Worm (Caenorhabditis elegans) whole organism, mixed stage, embryonic: Measurements from ENCODE around the gene R13H4.2.
A peak's percentile ranks its signal among the peaks of the same experiment; 100 is the strongest.

ENCODE experiments used
- M03D4.4 ChIP-seq: sonication (generic microtip); optimal IDR thresholded peaks from 2 replicates; lab custom pipeline; 2017; ENCODE audit warnings: mild to moderate bottlenecking, missing genetic modification characterization, missing compliant biosample characterization
- bed-3 ChIP-seq: fragments of 200-800 bp; sonication (Bioruptor generic); optimal IDR thresholded peaks from 3 replicates; lab custom pipeline; 2018; ENCODE audit warnings: mild to moderate bottlenecking, missing genetic modification characterization, moderate library complexity, missing compliant biosample characterization
- blmp-1 ChIP-seq: fragments of 150-350 bp; optimal IDR thresholded peaks from 2 replicates; lab custom pipeline; 2014; ENCODE audit warnings: missing biosample characterization, missing genetic modification characterization
- ceh-39 ChIP-seq: fragments of 150-350 bp; optimal IDR thresholded peaks from 2 replicates; lab custom pipeline; 2014; ENCODE audit warnings: missing biosample characterization, missing genetic modification characterization
- ceh-43 ChIP-seq: fragments of 200-800 bp; sonication (Bioruptor generic); optimal IDR thresholded peaks from 2 replicates; lab custom pipeline; 2018; ENCODE audit warnings: mild to moderate bottlenecking, missing genetic modification characterization, moderate library complexity, missing compliant biosample characterization
- ceh-83 ChIP-seq: fragments of 200-800 bp; sonication (Bioruptor generic); optimal IDR thresholded peaks from 2 replicates; lab custom pipeline; 2018; ENCODE audit warnings: mild to moderate bottlenecking, missing genetic modification characterization, missing compliant biosample characterization
- ces-1 ChIP-seq: fragments of 150-350 bp; optimal IDR thresholded peaks from 2 replicates; lab custom pipeline; 2014; ENCODE audit warnings: missing biosample characterization, missing genetic modification reagents, missing genetic modification characterization
- cnd-1 ChIP-seq: fragments of 200-800 bp; sonication (Bioruptor generic); optimal IDR thresholded peaks from 2 replicates; lab custom pipeline; 2018; ENCODE audit warnings: mild to moderate bottlenecking, missing genetic modification characterization, missing compliant biosample characterization
- elt-1 ChIP-seq: sonication (generic microtip); optimal IDR thresholded peaks from 2 replicates; lab custom pipeline; 2017; ENCODE audit warnings: missing genetic modification characterization, mild to moderate bottlenecking, missing compliant biosample characterization, antibody characterized with exemption, moderate library complexity, borderline replicate concordance; ENCODE audit not compliant: insufficient read depth
- elt-3 ChIP-seq: fragments of 150-350 bp; optimal IDR thresholded peaks from 2 replicates; lab custom pipeline; 2014; ENCODE audit warnings: missing biosample characterization, missing genetic modification characterization
- flh-1 ChIP-seq: fragments of 200-800 bp; sonication (Bioruptor generic); optimal IDR thresholded peaks from 2 replicates; lab custom pipeline; 2018; ENCODE audit warnings: mild to moderate bottlenecking, missing genetic modification characterization, moderate library complexity, missing compliant biosample characterization
- ham-2 ChIP-seq: fragments of 200-800 bp; sonication (Bioruptor generic); optimal IDR thresholded peaks from 2 replicates; lab custom pipeline; 2018; ENCODE audit warnings: mild to moderate bottlenecking, missing genetic modification characterization, missing compliant biosample characterization
- hlh-1 ChIP-seq: fragments of 150-350 bp; optimal IDR thresholded peaks from 2 replicates; lab custom pipeline; 2014; ENCODE audit warnings: missing biosample characterization, missing genetic modification reagents, missing genetic modification characterization
- lin-13 ChIP-seq: fragments of 150-350 bp; optimal IDR thresholded peaks from 2 replicates; lab custom pipeline; 2014; ENCODE audit warnings: missing biosample characterization, missing genetic modification characterization
- lin-32 ChIP-seq: fragments of 200-800 bp; sonication (Bioruptor generic); optimal IDR thresholded peaks from 2 replicates; lab custom pipeline; 2018; ENCODE audit warnings: mild to moderate bottlenecking, missing genetic modification characterization, missing compliant biosample characterization
- lsy-2 ChIP-seq: fragments of 150-350 bp; optimal IDR thresholded peaks from 2 replicates; lab custom pipeline; 2014; ENCODE audit warnings: missing biosample characterization, missing genetic modification characterization
- mep-1 ChIP-seq: fragments of 150-350 bp; optimal IDR thresholded peaks from 2 replicates; lab custom pipeline; 2017; ENCODE audit warnings: missing biosample characterization, missing genetic modification reagents, missing genetic modification characterization, inconsistent platforms
- mls-2 ChIP-seq: sonication (generic microtip); optimal IDR thresholded peaks from 2 replicates; lab custom pipeline; 2016; ENCODE audit warnings: mild to moderate bottlenecking, missing genetic modification characterization, moderate library complexity, missing compliant biosample characterization
- nhr-12 ChIP-seq: fragments of 150-350 bp; optimal IDR thresholded peaks from 2 replicates; lab custom pipeline; 2014; ENCODE audit warnings: missing biosample characterization, missing genetic modification characterization
- nhr-2 ChIP-seq: fragments of 150-350 bp; optimal IDR thresholded peaks from 2 replicates; lab custom pipeline; 2014; ENCODE audit warnings: missing biosample characterization, missing genetic modification characterization
- nhr-237 ChIP-seq: fragments of 150-350 bp; optimal IDR thresholded peaks from 2 replicates; lab custom pipeline; 2014; ENCODE audit warnings: missing biosample characterization, missing genetic modification characterization
- nhr-28 ChIP-seq: fragments of 150-350 bp; optimal IDR thresholded peaks from 2 replicates; lab custom pipeline; 2014; ENCODE audit warnings: missing biosample characterization, missing genetic modification characterization
- nhr-76 ChIP-seq: sonication (generic microtip); optimal IDR thresholded peaks from 2 replicates; lab custom pipeline; 2017; ENCODE audit warnings: missing biosample characterization, missing genetic modification characterization
- pha-4 ChIP-seq: fragments of 150-350 bp; optimal IDR thresholded peaks from 2 replicates; lab custom pipeline; 2018; ENCODE audit warnings: missing biosample characterization, missing genetic modification reagents, missing genetic modification characterization
- snpc-4 ChIP-seq: fragments of 150-350 bp; optimal IDR thresholded peaks from 2 replicates; lab custom pipeline; 2014; ENCODE audit warnings: missing biosample characterization, missing genetic modification characterization
- sptf-1 ChIP-seq: sonication (generic microtip); optimal IDR thresholded peaks from 2 replicates; lab custom pipeline; 2017; ENCODE audit warnings: mild to moderate bottlenecking, missing genetic modification characterization, moderate library complexity, missing compliant biosample characterization
- tbx-8 ChIP-seq: fragments of 200-800 bp; sonication (Bioruptor generic); optimal IDR thresholded peaks from 2 replicates; lab custom pipeline; 2018; ENCODE audit warnings: mild to moderate bottlenecking, missing genetic modification characterization, moderate library complexity, missing compliant biosample characterization
- unc-120 ChIP-seq: sonication (generic microtip); optimal IDR thresholded peaks from 2 replicates; lab custom pipeline; 2017; ENCODE audit warnings: missing genetic modification characterization, missing compliant biosample characterization; ENCODE audit not compliant: poor library complexity, severe bottlenecking
- unc-39 ChIP-seq: fragments of 150-350 bp; optimal IDR thresholded peaks from 2 replicates; lab custom pipeline; 2014; ENCODE audit warnings: missing biosample characterization, missing genetic modification characterization
- unc-62 ChIP-seq: fragments of 150-350 bp; optimal IDR thresholded peaks from 2 replicates; lab custom pipeline; 2014; ENCODE audit warnings: missing biosample characterization, missing genetic modification reagents, missing genetic modification characterization
- ztf-11 ChIP-seq: fragments of 150-350 bp; optimal IDR thresholded peaks from 2 replicates; lab custom pipeline; 2014; ENCODE audit warnings: missing biosample characterization, missing genetic modification characterization

R13H4.2 gene

ce11 chrV:11854905-11855304, 18.7 kb downstream of the R13H4.2 start:
- TF ChIP-seq ces-1 (GFP tag; lab: Kevin White, UChicago) = peak; percentile 95
- TF ChIP-seq hlh-1 (tag; lab: Kevin White, UChicago) = no peak

ce11 chrV:11856022-11856421, 19.8 kb downstream of the R13H4.2 start:
- TF ChIP-seq ham-2 (GFP tag; lab: Kevin White, UChicago) (no peak), ztf-11 (tag; lab: Kevin White, UChicago) (no peak), pha-4 (tag; lab: Kevin White, UChicago) (no peak), nhr-2 (tag; lab: Kevin White, UChicago) (no peak), unc-120 (tag; lab: Kevin White, UChicago) (no peak), bed-3 (GFP tag; lab: Kevin White, UChicago) (no peak), hlh-1 (tag; lab: Kevin White, UChicago) (no peak), elt-3 (tag; lab: Kevin White, UChicago) (no peak)
- TF ChIP-seq, all 35 proteins: peak for 0

ce11 chrV:11857756-11858155, 21.6 kb downstream of the R13H4.2 start:
- TF ChIP-seq nhr-28 (tag; lab: Kevin White, UChicago) (no peak), ceh-83 (GFP tag; lab: Kevin White, UChicago) (no peak), tbx-8 (no peak), snpc-4 (tag; lab: Kevin White, UChicago) (no peak), unc-62 (GFP tag; lab: Kevin White, UChicago) (no peak), elt-3 (tag; lab: Kevin White, UChicago) (no peak), pha-4 (tag; lab: Kevin White, UChicago) (no peak), ces-1 (GFP tag; lab: Kevin White, UChicago) (no peak), M03D4.4 (tag; lab: Kevin White, UChicago) (no peak), lin-32 (no peak), ceh-43 (GFP tag; lab: Kevin White, UChicago) (no peak), mep-1 (tag; lab: Kevin White, UChicago) (no peak), nhr-12 (tag; lab: Kevin White, UChicago) (no peak), ceh-39 (tag; lab: Kevin White, UChicago) (no peak), sptf-1 (tag; lab: Kevin White, UChicago) (no peak), blmp-1 (tag; lab: Kevin White, UChicago) (no peak), unc-120 (tag; lab: Kevin White, UChicago) (no peak), nhr-76 (tag; lab: Kevin White, UChicago) (no peak)

- TF ChIP-seq M03D4.4 (tag; lab: Kevin White, UChicago) (no peak), ceh-83 (GFP tag; lab: Kevin White, UChicago) (no peak), sptf-1 (tag; lab: Kevin White, UChicago) (no peak), lin-32 (no peak), elt-1 (tag; lab: Kevin White, UChicago) (peak; percentile 77)
These were observed 22.1 kb downstream of the R13H4.2 start for ce11 chrV:11858299-11858698.

- TF ChIP-seq flh-1 (GFP tag; lab: Kevin White, UChicago) (no peak), cnd-1 (no peak), mls-2 (no peak), nhr-237 (tag; lab: Kevin White, UChicago) (no peak), M03D4.4 (tag; lab: Kevin White, UChicago) (no peak), elt-3 (tag; lab: Kevin White, UChicago) (no peak), ces-1 (GFP tag; lab: Kevin White, UChicago) (no peak), ztf-11 (tag; lab: Kevin White, UChicago) (no peak), lin-13 (tag; lab: Kevin White, UChicago) (no peak), lsy-2 (tag; lab: Kevin White, UChicago) (no peak), ceh-39 (tag; lab: Kevin White, UChicago) (no peak), unc-39 (no peak), unc-62 (GFP tag; lab: Kevin White, UChicago) (no peak), nhr-2 (tag; lab: Kevin White, UChicago) (no peak), pha-4 (tag; lab: Kevin White, UChicago) (no peak), ceh-43 (GFP tag; lab: Kevin White, UChicago) (no peak), lin-32 (no peak), blmp-1 (tag; lab: Kevin White, UChicago) (no peak)
- TF ChIP-seq, all 35 proteins: peak for 0
These were observed 23.1 kb downstream of the R13H4.2 start for ce11 chrV:11859082-11859858.
